Worm (Caenorhabditis elegans): ENCODE data around the gene kdp-1.
A peak's percentile ranks its signal among the peaks of the same experiment; 100 is the strongest.

Gene kdp-1

ce11 chrIV:13299648-13300047 lies 340 bp upstream of the kdp-1 start:
- no peak for TF ChIP-seq pha-4 (tag; optimal IDR thresholded peaks at IDR 0.05)
- no peak for TF ChIP-seq ref-2 (tag; optimal IDR thresholded peaks at IDR 0.05)
- no peak for TF ChIP-seq hlh-6 (tag; optimal IDR thresholded peaks at IDR 0.05)
- no peak for TF ChIP-seq tbx-2 (tag; optimal IDR thresholded peaks at IDR 0.05)
- no peak for TF ChIP-seq pros-1 (tag; optimal IDR thresholded peaks at IDR 0.05)
- TF ChIP-seq mec-3 (tag; optimal IDR thresholded peaks at IDR 0.05; ENCODE audit: borderline replicate concordance): no peak
- no peak for TF ChIP-seq pag-3 (tag; optimal IDR thresholded peaks at IDR 0.05; ENCODE audit: borderline replicate concordance)
- no peak for TF ChIP-seq pqm-1 (tag; optimal IDR thresholded peaks at IDR 0.05)
- TF ChIP-seq T23F11.4 (GFP tag; optimal IDR thresholded peaks at IDR 0.05): no peak
- TF ChIP-seq lin-11 (tag; optimal IDR thresholded peaks at IDR 0.05): no peak
- TF ChIP-seq madf-2 (tag; optimal IDR thresholded peaks at IDR 0.05): no peak
- TF ChIP-seq ttx-3 (tag; optimal IDR thresholded peaks at IDR 0.05): no peak
- no peak for TF ChIP-seq K02D7.2 (tag; optimal IDR thresholded peaks at IDR 0.05)
- no peak for TF ChIP-seq nhr-11 (tag; optimal IDR thresholded peaks at IDR 0.05)
- TF ChIP-seq nfya-1 (tag; optimal IDR thresholded peaks at IDR 0.05): no peak

- TF ChIP-seq T23F11.4 (GFP tag; optimal IDR thresholded peaks at IDR 0.05) (no peak), ceh-6 (GFP tag; optimal IDR thresholded peaks at IDR 0.05) (no peak), tbx-2 (tag; optimal IDR thresholded peaks at IDR 0.05) (no peak), zip-5 (tag; optimal IDR thresholded peaks at IDR 0.05) (no peak)
Observed at ce11 chrIV:13300591-13300990, 603 bp downstream of the kdp-1 start, which contains the start of gene csn-6. Gene csn-6, plus strand, starts transcription at chrIV:13300824.

ce11 chrIV:13303442-13303841 lies 3.5 kb downstream of the kdp-1 start, which contains the start of gene Y67H2A.7:
Gene Y67H2A.7, plus strand, starts transcription at chrIV:13303742.
- TF ChIP-seq sox-2 (GFP tag; IDR thresholded peaks at IDR 0.05) (no peak), nhr-232 (tag; optimal IDR thresholded peaks at IDR 0.05) (no peak), elt-2 (tag; optimal IDR thresholded peaks at IDR 0.05) (no peak), ref-2 (tag; optimal IDR thresholded peaks at IDR 0.05) (no peak), fkh-10 (GFP tag; optimal IDR thresholded peaks at IDR 0.05) (no peak), pqm-1 (tag; optimal IDR thresholded peaks at IDR 0.05) (no peak), ama-1 (optimal IDR thresholded peaks at IDR 0.05) (no peak), dve-1 (tag; optimal IDR thresholded peaks at IDR 0.05) (no peak), pax-1 (tag; optimal IDR thresholded peaks at IDR 0.05) (no peak), F13H6.1 (tag; optimal IDR thresholded peaks at IDR 0.05) (no peak)

ce11 chrIV:13304786-13305185 lies 4.8 kb downstream of the kdp-1 start:
- no peak for TF ChIP-seq tbx-2 (tag; optimal IDR thresholded peaks at IDR 0.05)
- TF ChIP-seq ceh-45 (GFP tag; IDR thresholded peaks at IDR 0.05): no peak
- peak; percentile 62 for TF ChIP-seq nfya-1 (tag; optimal IDR thresholded peaks at IDR 0.05)

ce11 chrIV:13309636-13310035 lies 9.6 kb downstream of the kdp-1 start:
- no peak for TF ChIP-seq pqm-1 (tag; optimal IDR thresholded peaks at IDR 0.05)
- TF ChIP-seq ceh-22 (tag; optimal IDR thresholded peaks at IDR 0.05): no peak
- TF ChIP-seq nfya-1 (tag; optimal IDR thresholded peaks at IDR 0.05): peak; percentile 64

- TF ChIP-seq nfya-1 (tag; optimal IDR thresholded peaks at IDR 0.05): peak; percentile 11
- no peak for TF ChIP-seq Y22D7AL.16 (tag; optimal IDR thresholded peaks at IDR 0.05)
Observed at ce11 chrIV:13311331-13312034, 11.5 kb downstream of the kdp-1 start.

- TF ChIP-seq eyg-1 (tag; optimal IDR thresholded peaks at IDR 0.05): no peak
- TF ChIP-seq odd-2 (tag; optimal IDR thresholded peaks at IDR 0.05): no peak
- TF ChIP-seq hlh-8 (tag; optimal IDR thresholded peaks at IDR 0.05): no peak
- TF ChIP-seq C08G9.2 (tag; optimal IDR thresholded peaks at IDR 0.05): no peak
- TF ChIP-seq ceh-9 (tag; optimal IDR thresholded peaks at IDR 0.05): no peak
- TF ChIP-seq K09A11.1 (tag; optimal IDR thresholded peaks at IDR 0.05; ENCODE audit: insufficient read depth): no peak
- no peak for TF ChIP-seq sdc-2 (tag; optimal IDR thresholded peaks at IDR 0.05)
- TF ChIP-seq unc-86 (tag; optimal IDR thresholded peaks at IDR 0.05): no peak
- no peak for TF ChIP-seq ceh-24 (tag; optimal IDR thresholded peaks at IDR 0.05)
- no peak for TF ChIP-seq ceh-2 (tag; optimal IDR thresholded peaks at IDR 0.05)
- no peak for TF ChIP-seq zip-5 (tag; optimal IDR thresholded peaks at IDR 0.05)
- no peak for TF ChIP-seq sox-2 (GFP tag; IDR thresholded peaks at IDR 0.05)
- no peak for TF ChIP-seq ets-4 (tag; optimal IDR thresholded peaks at IDR 0.05)
- no peak for TF ChIP-seq unc-3 (GFP tag; conservative IDR thresholded peaks at IDR 0.05)
- TF ChIP-seq unc-3 (tag; optimal IDR thresholded peaks at IDR 0.05): no peak
Observed at ce11 chrIV:13313156-13313555, 13.2 kb downstream of the kdp-1 start.
